Fruit fly (Drosophila melanogaster) whole organism, prepupa: Measurements from ENCODE around the gene CG42529.

Experiments
- CG1621 ChIP-seq: fragments of 200-800 bp; sonication (Bioruptor generic); optimal IDR thresholded peaks from 3 replicates; lab custom pipeline; 2018; ENCODE audit warnings: missing biosample characterization, mild to moderate bottlenecking, missing genetic modification characterization
- CG34406 ChIP-seq: fragments of 200-800 bp; sonication (Bioruptor generic); optimal IDR thresholded peaks from 3 replicates; lab custom pipeline; 2016; ENCODE audit warnings: missing biosample characterization, missing genetic modification characterization
- CG6808 ChIP-seq: fragments of 200-800 bp; sonication (Bioruptor generic); optimal IDR thresholded peaks from 3 replicates; lab custom pipeline; 2017; ENCODE audit warnings: missing biosample characterization, missing genetic modification characterization, mild to moderate bottlenecking, moderate library complexity, missing genetic modification reagents
- CG8119 ChIP-seq: fragments of 200-800 bp; sonication (Bioruptor generic); IDR thresholded peaks from 3 replicates; pipeline ENCODE4 v1.3.6; 2022; ENCODE audit warnings: missing biosample characterization, missing genetic modification characterization
- CG8632 ChIP-seq: fragments of 200-800 bp; sonication (Bioruptor generic); optimal IDR thresholded peaks from 3 replicates; lab custom pipeline; 2016; ENCODE audit warnings: missing biosample characterization, missing genetic modification characterization
- CG9139 ChIP-seq: fragments of 200-800 bp; sonication (Bioruptor generic); optimal IDR thresholded peaks from 3 replicates; lab custom pipeline; 2017; ENCODE audit warnings: missing biosample characterization, mild to moderate bottlenecking, missing genetic modification characterization
- Ets21C ChIP-seq: fragments of 200-800 bp; sonication (Bioruptor generic); optimal IDR thresholded peaks from 3 replicates; lab custom pipeline; 2016; ENCODE audit warnings: missing biosample characterization, missing genetic modification characterization
- Hr39 ChIP-seq: fragments of 200-800 bp; sonication (Bioruptor generic); optimal IDR thresholded peaks from 2 replicates; lab custom pipeline; 2016; ENCODE audit warnings: missing biosample characterization, missing genetic modification characterization
- Lpt ChIP-seq: fragments of 200-800 bp; sonication (Bioruptor generic); optimal IDR thresholded peaks from 3 replicates; lab custom pipeline; 2016; ENCODE audit warnings: missing biosample characterization, missing genetic modification characterization
- OdsH ChIP-seq: fragments of 200-800 bp; sonication (Bioruptor generic); optimal IDR thresholded peaks from 3 replicates; lab custom pipeline; 2016; ENCODE audit warnings: missing biosample characterization, missing genetic modification characterization
- pdm3 ChIP-seq: fragments of 200-800 bp; sonication (Bioruptor generic); optimal IDR thresholded peaks from 3 replicates; lab custom pipeline; 2016; ENCODE audit warnings: missing biosample characterization, missing genetic modification characterization
- salr ChIP-seq, 2 experiments: fragments of 200-800 bp; sonication (Bioruptor generic); optimal IDR thresholded peaks; 3 replicates each; lab custom pipeline; 2016 to 2018; ENCODE audit warnings: missing biosample characterization in 2 of 2, missing genetic modification characterization in 2 of 2, mild to moderate bottlenecking in 1 of 2
- vri ChIP-seq: fragments of 200-800 bp; sonication (Bioruptor generic); optimal IDR thresholded peaks from 3 replicates; lab custom pipeline; 2016; ENCODE audit warnings: missing biosample characterization, mild to moderate bottlenecking, missing genetic modification characterization

dm6 chr3L:19707570-19708146, 21.1 kb upstream of the CG42529 start, which contains the start of gene serp:
- TF ChIP-seq CG34406 = no peak
- no peak for TF ChIP-seq salr (GFP tag; optimal IDR thresholded peaks at IDR 0.05; lab: Kevin White, UChicago)
- TF ChIP-seq CG6808 (GFP tag; lab: Kevin White, UChicago) = no peak
- no peak for TF ChIP-seq Hr39 (GFP tag; lab: Kevin White, UChicago)
- no peak for TF ChIP-seq pdm3 (GFP tag; lab: Kevin White, UChicago)
- TF ChIP-seq CG8119 (GFP tag; lab: Robert Waterston, UW) = no peak
- no peak for TF ChIP-seq vri
- no peak for TF ChIP-seq CG9139 (GFP tag; lab: Kevin White, UChicago)
- TF ChIP-seq Ets21C (GFP tag; lab: Kevin White, UChicago) = no peak
- TF ChIP-seq CG1621 (tag; lab: Kevin White, UChicago) = peak; percentile 69
- no peak for TF ChIP-seq OdsH (GFP tag; lab: Kevin White, UChicago)
- TF ChIP-seq CG8632 (GFP tag; lab: Kevin White, UChicago) = no peak
- TF ChIP-seq Lpt (GFP tag; lab: Kevin White, UChicago) = no peak
